Worm (Caenorhabditis elegans) whole organism, mixed stage, embryonic: ENCODE results near the gene irk-2.
A peak's percentile ranks its signal among the peaks of the same experiment; 100 is the strongest.

ENCODE experiments used
- M03D4.4 ChIP-seq: sonication (generic microtip); optimal IDR thresholded peaks from 2 replicates; lab custom pipeline; 2017; ENCODE audit warnings: mild to moderate bottlenecking, missing genetic modification characterization, missing compliant biosample characterization
- bed-3 ChIP-seq: fragments of 200-800 bp; sonication (Bioruptor generic); optimal IDR thresholded peaks from 3 replicates; lab custom pipeline; 2018; ENCODE audit warnings: mild to moderate bottlenecking, missing genetic modification characterization, moderate library complexity, missing compliant biosample characterization
- blmp-1 ChIP-seq: fragments of 150-350 bp; optimal IDR thresholded peaks from 2 replicates; lab custom pipeline; 2014; ENCODE audit warnings: missing biosample characterization, missing genetic modification characterization
- ceh-39 ChIP-seq: fragments of 150-350 bp; optimal IDR thresholded peaks from 2 replicates; lab custom pipeline; 2014; ENCODE audit warnings: missing biosample characterization, missing genetic modification characterization
- ceh-43 ChIP-seq: fragments of 200-800 bp; sonication (Bioruptor generic); optimal IDR thresholded peaks from 2 replicates; lab custom pipeline; 2018; ENCODE audit warnings: mild to moderate bottlenecking, missing genetic modification characterization, moderate library complexity, missing compliant biosample characterization
- ceh-83 ChIP-seq: fragments of 200-800 bp; sonication (Bioruptor generic); optimal IDR thresholded peaks from 2 replicates; lab custom pipeline; 2018; ENCODE audit warnings: mild to moderate bottlenecking, missing genetic modification characterization, missing compliant biosample characterization
- ces-1 ChIP-seq: fragments of 150-350 bp; optimal IDR thresholded peaks from 2 replicates; lab custom pipeline; 2014; ENCODE audit warnings: missing biosample characterization, missing genetic modification reagents, missing genetic modification characterization
- cnd-1 ChIP-seq: fragments of 200-800 bp; sonication (Bioruptor generic); optimal IDR thresholded peaks from 2 replicates; lab custom pipeline; 2018; ENCODE audit warnings: mild to moderate bottlenecking, missing genetic modification characterization, missing compliant biosample characterization
- drap-1 ChIP-seq: fragments of 200-800 bp; sonication (Bioruptor generic); optimal IDR thresholded peaks from 3 replicates; lab custom pipeline; 2018; ENCODE audit warnings: mild to moderate bottlenecking, missing genetic modification characterization, missing compliant biosample characterization
- elt-1 ChIP-seq: sonication (generic microtip); optimal IDR thresholded peaks from 2 replicates; lab custom pipeline; 2017; ENCODE audit warnings: missing genetic modification characterization, mild to moderate bottlenecking, missing compliant biosample characterization, antibody characterized with exemption, moderate library complexity, borderline replicate concordance; ENCODE audit not compliant: insufficient read depth
- elt-3 ChIP-seq: fragments of 150-350 bp; optimal IDR thresholded peaks from 2 replicates; lab custom pipeline; 2014; ENCODE audit warnings: missing biosample characterization, missing genetic modification characterization
- flh-1 ChIP-seq: fragments of 200-800 bp; sonication (Bioruptor generic); optimal IDR thresholded peaks from 2 replicates; lab custom pipeline; 2018; ENCODE audit warnings: mild to moderate bottlenecking, missing genetic modification characterization, moderate library complexity, missing compliant biosample characterization
- ham-2 ChIP-seq: fragments of 200-800 bp; sonication (Bioruptor generic); optimal IDR thresholded peaks from 2 replicates; lab custom pipeline; 2018; ENCODE audit warnings: mild to moderate bottlenecking, missing genetic modification characterization, missing compliant biosample characterization
- hlh-1 ChIP-seq: fragments of 150-350 bp; optimal IDR thresholded peaks from 2 replicates; lab custom pipeline; 2014; ENCODE audit warnings: missing biosample characterization, missing genetic modification reagents, missing genetic modification characterization
- lin-13 ChIP-seq: fragments of 150-350 bp; optimal IDR thresholded peaks from 2 replicates; lab custom pipeline; 2014; ENCODE audit warnings: missing biosample characterization, missing genetic modification characterization
- lin-32 ChIP-seq: fragments of 200-800 bp; sonication (Bioruptor generic); optimal IDR thresholded peaks from 2 replicates; lab custom pipeline; 2018; ENCODE audit warnings: mild to moderate bottlenecking, missing genetic modification characterization, missing compliant biosample characterization
- lsy-2 ChIP-seq: fragments of 150-350 bp; optimal IDR thresholded peaks from 2 replicates; lab custom pipeline; 2014; ENCODE audit warnings: missing biosample characterization, missing genetic modification characterization
- mab-5 ChIP-seq: fragments of 150-350 bp; optimal IDR thresholded peaks from 2 replicates; lab custom pipeline; 2014; ENCODE audit warnings: missing biosample characterization, missing genetic modification characterization
- mep-1 ChIP-seq: fragments of 150-350 bp; optimal IDR thresholded peaks from 2 replicates; lab custom pipeline; 2017; ENCODE audit warnings: missing biosample characterization, missing genetic modification reagents, missing genetic modification characterization, inconsistent platforms
- mls-2 ChIP-seq: sonication (generic microtip); optimal IDR thresholded peaks from 2 replicates; lab custom pipeline; 2016; ENCODE audit warnings: mild to moderate bottlenecking, missing genetic modification characterization, moderate library complexity, missing compliant biosample characterization
- nhr-12 ChIP-seq: fragments of 150-350 bp; optimal IDR thresholded peaks from 2 replicates; lab custom pipeline; 2014; ENCODE audit warnings: missing biosample characterization, missing genetic modification characterization
- nhr-2 ChIP-seq: fragments of 150-350 bp; optimal IDR thresholded peaks from 2 replicates; lab custom pipeline; 2014; ENCODE audit warnings: missing biosample characterization, missing genetic modification characterization
- nhr-237 ChIP-seq: fragments of 150-350 bp; optimal IDR thresholded peaks from 2 replicates; lab custom pipeline; 2014; ENCODE audit warnings: missing biosample characterization, missing genetic modification characterization
- nhr-28 ChIP-seq: fragments of 150-350 bp; optimal IDR thresholded peaks from 2 replicates; lab custom pipeline; 2014; ENCODE audit warnings: missing biosample characterization, missing genetic modification characterization
- nhr-76 ChIP-seq: sonication (generic microtip); optimal IDR thresholded peaks from 2 replicates; lab custom pipeline; 2017; ENCODE audit warnings: missing biosample characterization, missing genetic modification characterization
- pha-4 ChIP-seq: fragments of 150-350 bp; optimal IDR thresholded peaks from 2 replicates; lab custom pipeline; 2018; ENCODE audit warnings: missing biosample characterization, missing genetic modification reagents, missing genetic modification characterization
- sem-2 ChIP-seq: fragments of 200-800 bp; sonication (Bioruptor generic); optimal IDR thresholded peaks from 2 replicates; lab custom pipeline; 2018; ENCODE audit warnings: mild to moderate bottlenecking, missing genetic modification characterization, missing compliant biosample characterization
- snpc-4 ChIP-seq: fragments of 150-350 bp; optimal IDR thresholded peaks from 2 replicates; lab custom pipeline; 2014; ENCODE audit warnings: missing biosample characterization, missing genetic modification characterization
- sptf-1 ChIP-seq: sonication (generic microtip); optimal IDR thresholded peaks from 2 replicates; lab custom pipeline; 2017; ENCODE audit warnings: mild to moderate bottlenecking, missing genetic modification characterization, moderate library complexity, missing compliant biosample characterization
- tbx-8 ChIP-seq: fragments of 200-800 bp; sonication (Bioruptor generic); optimal IDR thresholded peaks from 2 replicates; lab custom pipeline; 2018; ENCODE audit warnings: mild to moderate bottlenecking, missing genetic modification characterization, moderate library complexity, missing compliant biosample characterization
- unc-120 ChIP-seq: sonication (generic microtip); optimal IDR thresholded peaks from 2 replicates; lab custom pipeline; 2017; ENCODE audit warnings: missing genetic modification characterization, missing compliant biosample characterization; ENCODE audit not compliant: poor library complexity, severe bottlenecking
- unc-39 ChIP-seq: fragments of 150-350 bp; optimal IDR thresholded peaks from 2 replicates; lab custom pipeline; 2014; ENCODE audit warnings: missing biosample characterization, missing genetic modification characterization
- unc-62 ChIP-seq: fragments of 150-350 bp; optimal IDR thresholded peaks from 2 replicates; lab custom pipeline; 2014; ENCODE audit warnings: missing biosample characterization, missing genetic modification reagents, missing genetic modification characterization
- zip-8 ChIP-seq: fragments of 150-350 bp; optimal IDR thresholded peaks from 2 replicates; lab custom pipeline; 2014; ENCODE audit warnings: missing biosample characterization, missing genetic modification characterization
- ztf-11 ChIP-seq: fragments of 150-350 bp; optimal IDR thresholded peaks from 2 replicates; lab custom pipeline; 2014; ENCODE audit warnings: missing biosample characterization, missing genetic modification characterization

Gene irk-2

ce11 chrX:727737-728136 is 13.4 kb upstream of the irk-2 start:
- TF ChIP-seq tbx-8 (GFP tag; lab: Kevin White, UChicago) (no peak), lin-13 (tag; lab: Kevin White, UChicago) (peak; percentile 75), ceh-39 (tag; lab: Kevin White, UChicago) (peak; percentile 89), pha-4 (tag; lab: Kevin White, UChicago) (peak; percentile 91), cnd-1 (peak; percentile 47), flh-1 (GFP tag; lab: Kevin White, UChicago) (no peak), lsy-2 (tag; lab: Kevin White, UChicago) (peak; percentile 56), nhr-237 (no peak), nhr-12 (no peak), nhr-2 (tag; lab: Kevin White, UChicago) (peak; percentile 53), ztf-11 (tag; lab: Kevin White, UChicago) (no peak), sptf-1 (tag; lab: Kevin White, UChicago) (peak; percentile 57), M03D4.4 (tag; lab: Kevin White, UChicago) (no peak), mep-1 (tag; lab: Kevin White, UChicago) (peak; percentile 60), ham-2 (no peak), sem-2 (no peak), nhr-28 (tag; lab: Kevin White, UChicago) (no peak), ceh-83 (GFP tag; lab: Kevin White, UChicago) (peak; percentile 9), ces-1 (GFP tag; lab: Kevin White, UChicago) (peak; percentile 99), lin-32 (GFP tag; lab: Kevin White, UChicago) (no peak), ceh-43 (no peak), elt-3 (tag; lab: Kevin White, UChicago) (no peak), hlh-1 (tag; lab: Kevin White, UChicago) (peak; percentile 7), mab-5 (tag; lab: Kevin White, UChicago) (peak; percentile 21), zip-8 (tag; lab: Kevin White, UChicago) (no peak), unc-120 (tag; lab: Kevin White, UChicago) (peak; percentile 99), mls-2 (tag; lab: Kevin White, UChicago) (peak; percentile 49), bed-3 (no peak), nhr-76 (tag; lab: Kevin White, UChicago) (no peak), blmp-1 (tag; lab: Kevin White, UChicago) (no peak), snpc-4 (tag; lab: Kevin White, UChicago) (no peak), unc-39 (tag; lab: Kevin White, UChicago) (no peak), drap-1 (GFP tag; lab: Kevin White, UChicago) (peak; percentile 62), elt-1 (tag; lab: Kevin White, UChicago) (no peak), unc-62 (peak; percentile 77)

DNA sequence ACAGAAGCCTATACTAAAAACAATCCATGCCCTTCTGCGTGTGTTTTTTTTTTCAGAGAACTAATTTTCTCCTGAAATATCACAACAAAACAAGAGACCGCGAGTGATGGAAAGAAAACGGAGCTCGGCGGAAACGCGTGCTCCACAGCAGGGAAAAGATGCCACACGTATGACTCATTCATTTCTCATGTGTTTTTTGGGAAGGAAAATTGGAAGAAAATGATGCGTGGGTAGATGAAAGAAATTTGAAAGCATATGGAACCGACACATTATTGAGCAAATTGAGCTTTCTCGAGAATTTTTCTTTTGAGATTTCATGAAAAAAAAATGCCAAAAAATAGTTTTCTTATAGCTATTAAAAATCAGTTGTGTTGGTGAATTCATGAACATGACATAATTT is 12.0 kb upstream of the irk-2 start:
- TF ChIP-seq lin-13 (tag; lab: Kevin White, UChicago) (no peak), nhr-2 (tag; lab: Kevin White, UChicago) (no peak), flh-1 (GFP tag; lab: Kevin White, UChicago) (no peak), zip-8 (tag; lab: Kevin White, UChicago) (no peak), bed-3 (no peak), mep-1 (tag; lab: Kevin White, UChicago) (no peak), ceh-43 (no peak), ztf-11 (tag; lab: Kevin White, UChicago) (no peak), ceh-83 (GFP tag; lab: Kevin White, UChicago) (no peak)

DNA sequence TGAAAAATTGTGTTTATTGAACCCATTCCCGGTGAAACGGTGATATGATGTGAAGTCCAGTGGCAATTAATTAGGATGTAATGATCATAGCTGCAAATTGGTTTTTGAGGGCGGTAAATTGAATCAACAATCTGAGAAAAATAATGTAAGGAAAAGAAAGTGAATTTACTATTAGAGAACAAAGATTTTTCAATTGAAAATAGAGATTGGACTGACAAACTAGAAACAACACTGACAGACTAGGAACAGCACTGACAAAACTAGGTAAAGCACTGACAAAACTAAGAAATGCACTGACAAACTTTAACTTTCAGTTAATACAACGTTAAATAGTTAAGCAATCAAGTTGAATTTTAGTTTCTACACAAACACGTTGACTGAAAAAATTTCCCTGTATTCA is 11.6 kb upstream of the irk-2 start, which contains the start of gene sli-1:
sli-1 (minus strand) TSS at position 101 of the 400 bp plus-strand sequence.
- TF ChIP-seq nhr-28 (tag; lab: Kevin White, UChicago) (no peak), zip-8 (tag; lab: Kevin White, UChicago) (no peak), nhr-2 (tag; lab: Kevin White, UChicago) (no peak), nhr-12 (no peak), unc-39 (tag; lab: Kevin White, UChicago) (no peak), mls-2 (tag; lab: Kevin White, UChicago) (no peak), blmp-1 (tag; lab: Kevin White, UChicago) (no peak), bed-3 (no peak), ceh-39 (tag; lab: Kevin White, UChicago) (no peak)
